Worm (Caenorhabditis elegans): Measurements from ENCODE around the gene C06G3.3.

ce11 chrIV:7046641-7047361 lies 10.9 kb downstream of the C06G3.3 start:
- TF ChIP-seq T22C8.4 (GFP tag; IDR thresholded peaks at IDR 0.05) (no peak), flt-1 (GFP tag; IDR thresholded peaks at IDR 0.05) (no peak), cog-1 (tag; optimal IDR thresholded peaks at IDR 0.05) (no peak)
